Fruit fly (Drosophila melanogaster) Kc167 (cell line): ENCODE data around the gene niki.

Experiments
- Myc ChIP-seq: fragments of >200 bp; optimal IDR thresholded peaks from 2 replicates; lab custom pipeline; 2017; ENCODE audit warnings: missing external identifiers
- h ChIP-seq: fragments of >200 bp; optimal IDR thresholded peaks from 3 replicates; lab custom pipeline; 2018; ENCODE audit warnings: missing external identifiers
- insv ChIP-seq: fragments of >200 bp; optimal IDR thresholded peaks from 3 replicates; lab custom pipeline; 2018; ENCODE audit warnings: missing external identifiers

DNA sequence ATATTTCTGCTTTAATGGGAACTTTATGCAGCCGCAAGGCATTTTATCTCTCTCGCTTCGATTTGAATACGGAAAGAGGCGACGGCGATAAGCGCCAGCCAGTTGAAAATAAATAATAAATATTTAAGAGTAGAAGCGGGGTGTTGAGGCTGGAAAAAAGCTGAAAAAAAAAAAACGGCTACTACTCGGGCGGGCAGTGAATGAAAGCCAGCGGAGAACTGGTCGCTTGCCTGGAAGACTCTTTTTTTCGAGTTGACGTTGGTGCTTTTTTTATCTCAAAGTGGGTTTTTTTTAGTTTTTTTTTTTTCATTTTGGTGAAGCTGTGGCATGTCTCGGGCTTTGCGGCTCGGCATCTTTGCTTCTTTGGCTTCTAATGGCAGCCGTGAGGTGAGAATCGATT, 52.0 kb downstream of the niki start:
- no peak for TF ChIP-seq Myc (lab: Kevin White, UChicago)
- no peak for TF ChIP-seq h
- no peak for TF ChIP-seq insv (lab: Kevin White, UChicago)
